Fruit fly (Drosophila melanogaster): ENCODE results near the gene CG31441.
A peak's percentile ranks its signal among the peaks of the same experiment; 100 is the strongest.

The CG31441 gene

DNA sequence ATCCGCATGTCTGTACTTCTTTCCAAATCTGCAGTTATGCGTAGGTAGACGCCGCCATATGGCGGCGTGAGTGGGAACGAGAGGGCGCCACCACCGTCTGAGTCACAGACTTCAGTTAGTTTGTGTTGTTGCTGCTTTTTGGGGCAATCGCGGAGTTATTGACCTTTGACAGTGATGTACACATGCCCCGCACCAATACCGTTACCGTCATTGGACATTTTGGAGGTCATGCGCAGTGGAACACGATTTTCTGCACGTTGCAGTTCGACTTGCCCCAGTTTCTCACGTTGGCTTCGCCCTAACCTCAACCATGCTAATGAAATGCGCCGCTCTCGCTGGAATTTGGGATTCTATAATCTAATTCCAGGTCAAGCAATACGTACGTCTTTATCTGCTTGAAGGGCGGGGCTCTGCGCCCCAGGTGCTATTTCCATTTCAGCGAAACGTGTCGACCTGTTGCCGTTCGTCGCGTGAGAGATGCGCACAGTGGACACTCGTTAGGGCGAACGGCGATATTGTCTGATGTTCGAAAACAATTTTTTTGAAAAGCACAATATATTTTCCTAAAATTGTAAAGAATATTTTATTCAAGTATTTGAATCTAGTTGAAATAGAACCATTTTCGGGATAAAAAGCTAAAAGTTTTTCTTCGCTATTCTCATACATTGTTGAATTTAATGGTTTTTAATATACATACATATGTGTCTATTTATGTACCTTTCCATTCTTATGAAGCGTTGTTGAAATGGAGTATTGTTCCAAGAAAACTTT lies 24.6 kb upstream of the CG31441 start (continued):
- peak; percentile 62 for TF ChIP-seq CG8290 (GFP tag; optimal IDR thresholded peaks at IDR 0.05)
- TF ChIP-seq CG8290 (tag; optimal IDR thresholded peaks at IDR 0.05), result peak in 1 of 2 experiments; percentile 81
- peak; percentile 65 for TF ChIP-seq ci (GFP tag; IDR thresholded peaks at IDR 0.05)
- TF ChIP-seq aop (GFP tag; IDR thresholded peaks at IDR 0.05), result no peak
- peak; percentile 84 for TF ChIP-seq kay (GFP tag; optimal IDR thresholded peaks at IDR 0.05)
- TF ChIP-seq Dip3 (GFP tag; optimal IDR thresholded peaks at IDR 0.05), result peak; percentile 65
- TF ChIP-seq CG13424 (tag; optimal IDR thresholded peaks at IDR 0.05), result peak; percentile 63
- peak; percentile 30; the same call in 1 of the 2 replicates for TF ChIP-seq wor (GFP tag; IDR thresholded peaks at IDR 0.05)
- peak; percentile 68 for TF ChIP-seq CG16863 (GFP tag; optimal IDR thresholded peaks at IDR 0.05)
- TF ChIP-seq CG17361 (GFP tag; IDR thresholded peaks at IDR 0.05), result peak; percentile 66
- TF ChIP-seq bbx (GFP tag; IDR thresholded peaks at IDR 0.05; ENCODE audit: partially characterized antibody), result 0 out of 2 replicates have a peak, but pooled peaks have one; percentile 31
- peak; percentile 65 for TF ChIP-seq CG7556 (GFP tag; optimal IDR thresholded peaks at IDR 0.05)
- TF ChIP-seq CG2116 (GFP tag; optimal IDR thresholded peaks at IDR 0.05), result peak; percentile 18
- 0 out of 2 replicates have a peak, but pooled peaks have one; percentile 15 for TF ChIP-seq E2f2 (GFP tag; IDR thresholded peaks at IDR 0.05)
- TF ChIP-seq CG8281 (tag; optimal IDR thresholded peaks at IDR 0.05), result peak; percentile 9
- peak; percentile 77 for TF ChIP-seq Xrp1 (GFP tag; IDR thresholded peaks at IDR 0.05)
- peak; percentile 33 for TF ChIP-seq CG12299 (tag; optimal IDR thresholded peaks at IDR 0.05)
- TF ChIP-seq CG13287 (GFP tag; IDR thresholded peaks at IDR 0.05; ENCODE audit: partially characterized antibody), result no peak; the same call in 1 of the 2 replicates
- peak; percentile 76 for TF ChIP-seq Hmr (GFP tag; optimal IDR thresholded peaks at IDR 0.05)
- TF ChIP-seq Max (GFP tag; optimal IDR thresholded peaks at IDR 0.05), result peak; percentile 73
- TF ChIP-seq CG32767 (GFP tag; IDR thresholded peaks at IDR 0.05), result peak; percentile 53
- TF ChIP-seq Scr (GFP tag; IDR thresholded peaks at IDR 0.05; ENCODE audit: partially characterized antibody), result no peak
- TF ChIP-seq CG4854 (GFP tag; optimal IDR thresholded peaks at IDR 0.05), result peak; percentile 67
- TF ChIP-seq CG9817 (tag; optimal IDR thresholded peaks at IDR 0.05), result peak; percentile 65
- TF ChIP-seq Stat92E (GFP tag; optimal IDR thresholded peaks at IDR 0.05), result no peak
- no peak for TF ChIP-seq Hmx (GFP tag; optimal IDR thresholded peaks at IDR 0.05)
- TF ChIP-seq sc (optimal IDR thresholded peaks at IDR 0.05), result no peak
- TF ChIP-seq sc (GFP tag; optimal IDR thresholded peaks at IDR 0.05), result peak; percentile 12
- peak; percentile 75 for TF ChIP-seq CG10366 (GFP tag; IDR thresholded peaks at IDR 0.05)
- TF ChIP-seq ranshi (GFP tag; IDR thresholded peaks at IDR 0.05), result peak; percentile 68
- TF ChIP-seq CG4282 (GFP tag; optimal IDR thresholded peaks at IDR 0.05), result peak; percentile 14
- TF ChIP-seq Lpt (GFP tag; optimal IDR thresholded peaks at IDR 0.05), result no peak
- peak; percentile 34 for TF ChIP-seq CG3163 (GFP tag; optimal IDR thresholded peaks at IDR 0.05)
- TF ChIP-seq CG2120 (GFP tag; optimal IDR thresholded peaks at IDR 0.05), result peak; percentile 90
- TF ChIP-seq CG18599 (GFP tag; optimal IDR thresholded peaks at IDR 0.05), result peak; percentile 73
- peak in 1 of 2 experiments; percentile 8 for TF ChIP-seq Eip74EF (GFP tag; optimal IDR thresholded peaks at IDR 0.05)
- TF ChIP-seq CG4404 (GFP tag; IDR thresholded peaks at IDR 0.05), result peak; percentile 37; the same call in 1 of the 2 replicates
- peak; percentile 30 for TF ChIP-seq ERR (GFP tag; optimal IDR thresholded peaks at IDR 0.05)
- no peak for TF ChIP-seq CG14965 (GFP tag; optimal IDR thresholded peaks at IDR 0.05; ENCODE audit: borderline replicate concordance)
- TF ChIP-seq CG10321 (GFP tag; IDR thresholded peaks at IDR 0.05), result peak; percentile 5; the same call in 1 of the 2 replicates
- TF ChIP-seq Rx (GFP tag; IDR thresholded peaks at IDR 0.05), result 0 out of 2 replicates have a peak, but pooled peaks have one; percentile 37
- TF ChIP-seq CG18262 (tag; optimal IDR thresholded peaks at IDR 0.05), result peak; percentile 61
- peak; percentile 87 for TF ChIP-seq CG9932 (GFP tag; IDR thresholded peaks at IDR 0.05)
- peak; percentile 64 for TF ChIP-seq CG1792 (GFP tag; optimal IDR thresholded peaks at IDR 0.05)
- peak; percentile 19 for TF ChIP-seq CG8089 (GFP tag; optimal IDR thresholded peaks at IDR 0.05)
- TF ChIP-seq gsb-n (tag; optimal IDR thresholded peaks at IDR 0.05), result peak; percentile 45
- peak; percentile 76 for TF ChIP-seq al (GFP tag; IDR thresholded peaks at IDR 0.05)
- TF ChIP-seq CoRest (tag; optimal IDR thresholded peaks at IDR 0.05), result peak; percentile 79
- peak; percentile 97 for TF ChIP-seq sd (tag; optimal IDR thresholded peaks at IDR 0.05)

Data from whole organism, embryonic.